Worm (Caenorhabditis elegans): ENCODE data around the gene W01B6.4.

W01B6.4 gene

ce11 chrIV:10111441-10111840 lies 36.2 kb downstream of the W01B6.4 start, which contains the start of gene spch-1:
spch-1 (minus strand) TSS chrIV:10111541.
- no peak for TF ChIP-seq unc-39 (tag; optimal IDR thresholded peaks at IDR 0.05)
- TF ChIP-seq mls-2 (tag; optimal IDR thresholded peaks at IDR 0.05): no peak
- no peak for TF ChIP-seq sptf-1 (tag; optimal IDR thresholded peaks at IDR 0.05)
- TF ChIP-seq elt-3 (tag; optimal IDR thresholded peaks at IDR 0.05): no peak
- TF ChIP-seq lsy-2 (tag; optimal IDR thresholded peaks at IDR 0.05): no peak
- no peak for TF ChIP-seq nhr-2 (tag; optimal IDR thresholded peaks at IDR 0.05)
- TF ChIP-seq snpc-4 (tag; optimal IDR thresholded peaks at IDR 0.05): no peak
- TF ChIP-seq tbx-8 (GFP tag; optimal IDR thresholded peaks at IDR 0.05): no peak
- TF ChIP-seq lin-13 (tag; optimal IDR thresholded peaks at IDR 0.05): no peak
- TF ChIP-seq elt-1 (tag; optimal IDR thresholded peaks at IDR 0.05; ENCODE audit: borderline replicate concordance, insufficient read depth): no peak
- no peak for TF ChIP-seq unc-62 (GFP tag; optimal IDR thresholded peaks at IDR 0.05)
- no peak for TF ChIP-seq nhr-76 (tag; optimal IDR thresholded peaks at IDR 0.05)

ce11 chrIV:10112570-10112969 lies 37.3 kb downstream of the W01B6.4 start, which contains the start of gene nsph-3.2:
nsph-3.2 (plus strand) TSS chrIV:10112870.
- TF ChIP-seq zip-8 (tag; optimal IDR thresholded peaks at IDR 0.05) (no peak), nhr-12 (tag; optimal IDR thresholded peaks at IDR 0.05) (no peak), flh-1 (GFP tag; optimal IDR thresholded peaks at IDR 0.05) (no peak), nhr-2 (tag; optimal IDR thresholded peaks at IDR 0.05) (no peak), sptf-1 (tag; optimal IDR thresholded peaks at IDR 0.05) (no peak), nhr-76 (tag; optimal IDR thresholded peaks at IDR 0.05) (no peak)

- no peak for TF ChIP-seq zip-8 (tag; optimal IDR thresholded peaks at IDR 0.05)
- no peak for TF ChIP-seq nhr-28 (tag; optimal IDR thresholded peaks at IDR 0.05)
- TF ChIP-seq bed-3 (GFP tag; optimal IDR thresholded peaks at IDR 0.05): no peak
- no peak for TF ChIP-seq ces-1 (GFP tag; optimal IDR thresholded peaks at IDR 0.05)
- no peak for TF ChIP-seq nhr-2 (tag; optimal IDR thresholded peaks at IDR 0.05)
- no peak for TF ChIP-seq ceh-43 (GFP tag; optimal IDR thresholded peaks at IDR 0.05)
- no peak for TF ChIP-seq ceh-83 (GFP tag; optimal IDR thresholded peaks at IDR 0.05)
- TF ChIP-seq ceh-39 (tag; optimal IDR thresholded peaks at IDR 0.05): no peak
- no peak for TF ChIP-seq mab-5 (tag; optimal IDR thresholded peaks at IDR 0.05)
- no peak for TF ChIP-seq ham-2 (GFP tag; optimal IDR thresholded peaks at IDR 0.05)
- no peak for TF ChIP-seq pha-4 (tag; optimal IDR thresholded peaks at IDR 0.05)
- TF ChIP-seq sem-2 (GFP tag; optimal IDR thresholded peaks at IDR 0.05): no peak
- no peak for TF ChIP-seq unc-62 (GFP tag; optimal IDR thresholded peaks at IDR 0.05)
- no peak for TF ChIP-seq mep-1 (tag; optimal IDR thresholded peaks at IDR 0.05)
- no peak for TF ChIP-seq nhr-237 (tag; optimal IDR thresholded peaks at IDR 0.05)
- no peak for TF ChIP-seq unc-39 (tag; optimal IDR thresholded peaks at IDR 0.05)
- TF ChIP-seq flh-1 (GFP tag; optimal IDR thresholded peaks at IDR 0.05): no peak
- no peak for TF ChIP-seq unc-120 (tag; optimal IDR thresholded peaks at IDR 0.05; ENCODE audit: poor library complexity, severe bottlenecking)
Measured at ce11 chrIV:10115142-10115541, 39.9 kb downstream of the W01B6.4 start, which contains the start of gene C04G2.10. C04G2.10 (plus strand) TSS chrIV:10115442.

ce11 chrIV:10116765-10117164 lies 41.5 kb downstream of the W01B6.4 start:
- no peak for TF ChIP-seq snpc-4 (tag; optimal IDR thresholded peaks at IDR 0.05)
- no peak for TF ChIP-seq nhr-237 (tag; optimal IDR thresholded peaks at IDR 0.05)
- TF ChIP-seq tbx-8 (GFP tag; optimal IDR thresholded peaks at IDR 0.05): no peak
- no peak for TF ChIP-seq ham-2 (GFP tag; optimal IDR thresholded peaks at IDR 0.05)
- no peak for TF ChIP-seq zip-8 (tag; optimal IDR thresholded peaks at IDR 0.05)
- TF ChIP-seq hlh-1 (tag; optimal IDR thresholded peaks at IDR 0.05): no peak
- no peak for TF ChIP-seq ztf-11 (tag; optimal IDR thresholded peaks at IDR 0.05)
- no peak for TF ChIP-seq unc-120 (tag; optimal IDR thresholded peaks at IDR 0.05; ENCODE audit: poor library complexity, severe bottlenecking)
- TF ChIP-seq nhr-12 (tag; optimal IDR thresholded peaks at IDR 0.05): no peak

- TF ChIP-seq nhr-2 (tag; optimal IDR thresholded peaks at IDR 0.05) (no peak), M03D4.4 (tag; optimal IDR thresholded peaks at IDR 0.05) (no peak), snpc-4 (tag; optimal IDR thresholded peaks at IDR 0.05) (no peak), ceh-43 (GFP tag; optimal IDR thresholded peaks at IDR 0.05) (no peak), drap-1 (GFP tag; optimal IDR thresholded peaks at IDR 0.05) (no peak), cnd-1 (tag; optimal IDR thresholded peaks at IDR 0.05) (no peak), mls-2 (tag; optimal IDR thresholded peaks at IDR 0.05) (no peak), lin-32 (GFP tag; optimal IDR thresholded peaks at IDR 0.05) (no peak), ceh-39 (tag; optimal IDR thresholded peaks at IDR 0.05) (no peak), unc-120 (tag; optimal IDR thresholded peaks at IDR 0.05; ENCODE audit: poor library complexity, severe bottlenecking) (no peak), mep-1 (tag; optimal IDR thresholded peaks at IDR 0.05) (no peak), tbx-8 (GFP tag; optimal IDR thresholded peaks at IDR 0.05) (no peak), sptf-1 (tag; optimal IDR thresholded peaks at IDR 0.05) (no peak), blmp-1 (tag; optimal IDR thresholded peaks at IDR 0.05) (no peak), nhr-28 (tag; optimal IDR thresholded peaks at IDR 0.05) (no peak), pha-4 (tag; optimal IDR thresholded peaks at IDR 0.05) (no peak), nhr-76 (tag; optimal IDR thresholded peaks at IDR 0.05) (no peak)
Measured at ce11 chrIV:10122205-10122604, 46.9 kb downstream of the W01B6.4 start, which contains the start of gene irld-21. irld-21 (minus strand) TSS chrIV:10122305.

Measured in whole organism, mixed stage, embryonic.